Worm (Caenorhabditis elegans) whole organism, late embryonic: Measurements from ENCODE around the gene srsx-9.

Source experiments
- K02D7.2 ChIP-seq: sonication (generic microtip); optimal IDR thresholded peaks from 2 replicates; lab custom pipeline; 2017; ENCODE audit warnings: mild to moderate bottlenecking, missing genetic modification characterization, missing compliant biosample characterization
- K09A11.1 ChIP-seq: sonication (generic microtip); optimal IDR thresholded peaks from 2 replicates; lab custom pipeline; 2017; ENCODE audit warnings: antibody characterized with exemption, mild to moderate bottlenecking, missing genetic modification characterization, missing compliant biosample characterization; ENCODE audit not compliant: insufficient read depth
- T23F11.4 ChIP-seq: fragments of 200-800 bp; sonication (Bioruptor generic); optimal IDR thresholded peaks from 2 replicates; lab custom pipeline; 2018; ENCODE audit warnings: mild to moderate bottlenecking, missing genetic modification characterization, missing compliant biosample characterization
- ceh-24 ChIP-seq: sonication (generic microtip); optimal IDR thresholded peaks from 2 replicates; lab custom pipeline; 2016; ENCODE audit warnings: mild to moderate bottlenecking, missing genetic modification characterization, missing compliant biosample characterization
- ceh-31 ChIP-seq: sonication (generic microtip); optimal IDR thresholded peaks from 2 replicates; lab custom pipeline; 2016; ENCODE audit warnings: missing genetic modification characterization, missing compliant biosample characterization
- ceh-34 ChIP-seq: sonication (generic microtip); optimal IDR thresholded peaks from 2 replicates; lab custom pipeline; 2016; ENCODE audit warnings: mild to moderate bottlenecking, missing genetic modification characterization, missing compliant biosample characterization
- ceh-48 ChIP-seq: sonication (generic microtip); optimal IDR thresholded peaks from 2 replicates; lab custom pipeline; 2016; ENCODE audit warnings: missing genetic modification characterization, inconsistent platforms, missing compliant biosample characterization
- elt-2 ChIP-seq: sonication (generic microtip); optimal IDR thresholded peaks from 2 replicates; lab custom pipeline; 2016; ENCODE audit warnings: missing genetic modification reagents, missing genetic modification characterization, missing compliant biosample characterization
- elt-4 ChIP-seq: sonication (generic microtip); optimal IDR thresholded peaks from 2 replicates; lab custom pipeline; 2016; ENCODE audit warnings: missing genetic modification characterization, missing compliant biosample characterization
- ets-4 ChIP-seq: sonication (generic microtip); optimal IDR thresholded peaks from 2 replicates; lab custom pipeline; 2016; ENCODE audit warnings: missing genetic modification characterization, missing compliant biosample characterization
- fkh-6 ChIP-seq: sonication (generic microtip); optimal IDR thresholded peaks from 2 replicates; lab custom pipeline; 2016; ENCODE audit warnings: missing genetic modification characterization, missing compliant biosample characterization
- gmeb-2 ChIP-seq: sonication (generic microtip); optimal IDR thresholded peaks from 2 replicates; lab custom pipeline; 2016; ENCODE audit warnings: missing genetic modification characterization, inconsistent platforms, missing compliant biosample characterization
- hlh-15 ChIP-seq: sonication (generic microtip); optimal IDR thresholded peaks from 2 replicates; lab custom pipeline; 2016; ENCODE audit warnings: missing genetic modification characterization, missing compliant biosample characterization
- pax-1 ChIP-seq: fragments of 150-350 bp; optimal IDR thresholded peaks from 2 replicates; lab custom pipeline; 2014; ENCODE audit warnings: missing biosample characterization, missing genetic modification characterization
- pqm-1 ChIP-seq: sonication (generic microtip); optimal IDR thresholded peaks from 2 replicates; lab custom pipeline; 2016; ENCODE audit warnings: missing genetic modification characterization, missing compliant biosample characterization
- pros-1 ChIP-seq: fragments of 150-350 bp; optimal IDR thresholded peaks from 2 replicates; lab custom pipeline; 2014; ENCODE audit warnings: missing biosample characterization, missing genetic modification reagents, missing genetic modification characterization
- sox-2 ChIP-seq: fragments of 200-800 bp; sonication (Bioruptor generic); IDR thresholded peaks from 2 replicates; pipeline ENCODE4 v1.3.6; 2022; ENCODE audit warnings: missing genetic modification reagents, missing genetic modification characterization, missing compliant biosample characterization
- unc-55 ChIP-seq: sonication (generic microtip); optimal IDR thresholded peaks from 2 replicates; lab custom pipeline; 2017; ENCODE audit warnings: missing biosample characterization, missing genetic modification reagents, missing genetic modification characterization

Gene srsx-9

DNA sequence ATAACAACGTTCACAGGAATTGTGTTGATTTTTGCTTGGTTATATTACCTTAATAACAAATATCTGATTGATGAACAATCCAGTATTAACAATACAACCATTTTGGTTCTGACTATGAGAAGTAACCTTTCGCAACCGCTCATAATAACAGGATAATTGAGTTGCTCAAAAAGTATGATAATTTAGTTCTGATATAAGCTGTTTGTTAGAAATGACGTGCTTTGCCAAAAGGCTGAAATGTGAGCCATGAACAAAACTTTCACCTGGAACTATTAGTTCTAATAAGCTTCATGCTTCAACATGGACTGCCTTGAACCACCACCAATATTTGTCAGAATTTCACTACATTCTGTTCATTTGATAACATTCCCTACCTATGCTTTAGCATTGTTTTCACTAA lies 48.2 kb downstream of the srsx-9 start, which contains the start of gene srh-20:
Gene srh-20, plus strand, starts transcription at position 301 of the 400 bp plus-strand sequence.
- no peak for TF ChIP-seq T23F11.4 (GFP tag; lab: Kevin White, UChicago)
- no peak for TF ChIP-seq elt-2 (tag; lab: Kevin White, UChicago)
- TF ChIP-seq ceh-48 (tag; lab: Kevin White, UChicago) = no peak
- no peak for TF ChIP-seq sox-2
- TF ChIP-seq, all 69 proteins: peak for 0

DNA sequence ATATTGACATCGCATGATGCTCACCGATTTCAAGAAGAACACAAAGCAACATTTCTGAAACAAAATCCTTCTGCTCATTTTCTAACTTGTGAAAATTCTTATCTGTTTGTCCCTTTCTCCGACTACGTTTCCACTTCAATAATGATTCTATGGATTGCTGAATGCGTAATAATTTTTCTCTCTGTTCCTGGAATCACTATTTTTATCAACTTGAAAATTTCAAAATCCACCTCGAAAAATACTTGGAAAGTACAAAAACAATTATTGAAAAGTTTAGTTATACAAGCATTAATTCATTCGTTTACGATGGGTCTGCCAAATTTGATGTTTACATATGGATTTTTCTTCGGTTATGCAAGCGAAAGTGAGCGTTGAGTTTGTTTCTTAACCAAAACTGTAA lies 50.8 kb downstream of the srsx-9 start, which contains the start of gene srh-22:
Gene srh-22, plus strand, starts transcription at position 301 of the 400 bp plus-strand sequence.
- no peak for TF ChIP-seq elt-2 (tag; lab: Kevin White, UChicago)
- TF ChIP-seq pax-1 (tag; lab: Kevin White, UChicago) = no peak
- TF ChIP-seq pqm-1 (tag; lab: Kevin White, UChicago) = no peak
- no peak for TF ChIP-seq fkh-6 (tag; lab: Kevin White, UChicago)
- no peak for TF ChIP-seq hlh-15 (tag; lab: Kevin White, UChicago)
- TF ChIP-seq gmeb-2 (tag; lab: Kevin White, UChicago) = no peak
- TF ChIP-seq pros-1 (tag; lab: Kevin White, UChicago) = no peak
- TF ChIP-seq K02D7.2 = no peak
- TF ChIP-seq K09A11.1 (tag; lab: Kevin White, UChicago) = no peak
- TF ChIP-seq ets-4 (tag; lab: Kevin White, UChicago) = no peak
- no peak for TF ChIP-seq unc-55 (GFP tag; lab: Kevin White, UChicago)
- no peak for TF ChIP-seq ceh-31 (tag; lab: Kevin White, UChicago)
- TF ChIP-seq ceh-24 = no peak
- TF ChIP-seq elt-4 = no peak
- no peak for TF ChIP-seq ceh-34 (tag; lab: Kevin White, UChicago)
- TF ChIP-seq, all 69 proteins: peak for 0
